Fruit fly (Drosophila melanogaster) whole organism, wandering third instar larva: ENCODE measurements around the gene mid.

ENCODE experiments used
- Abd-B ChIP-seq: fragments of >200 bp; optimal IDR thresholded peaks from 2 replicates; lab custom pipeline; 2017; ENCODE audit warnings: missing biosample characterization, missing genetic modification characterization
- CG32264 ChIP-seq: fragments of 200-800 bp; sonication (Bioruptor generic); optimal IDR thresholded peaks from 2 replicates; lab custom pipeline; 2016; ENCODE audit warnings: missing biosample characterization, missing genetic modification characterization
- CG9705 ChIP-seq: fragments of 200-800 bp; sonication (Bioruptor generic); optimal IDR thresholded peaks from 2 replicates; lab custom pipeline; 2018; ENCODE audit warnings: missing biosample characterization, mild to moderate bottlenecking, missing genetic modification characterization
- CrebA ChIP-seq: fragments of 200-800 bp; sonication (Bioruptor generic); optimal IDR thresholded peaks from 2 replicates; lab custom pipeline; 2016; ENCODE audit warnings: missing biosample characterization, mild to moderate bottlenecking, missing genetic modification characterization, borderline replicate concordance
- Dfd ChIP-seq: fragments of >200 bp; optimal IDR thresholded peaks from 2 replicates; lab custom pipeline; 2017; ENCODE audit warnings: missing biosample characterization, missing genetic modification characterization
- Dif ChIP-seq: fragments of 200-275, 200-300 bp; sonication (Bioruptor generic); optimal IDR thresholded peaks from 2 replicates; lab custom pipeline; 2018; ENCODE audit warnings: missing biosample characterization, missing genetic modification characterization; ENCODE audit not compliant: partially characterized antibody
- GATAd ChIP-seq: sonication (Bioruptor generic); optimal IDR thresholded peaks from 2 replicates; lab custom pipeline; 2016; ENCODE audit warnings: missing biosample characterization, missing genetic modification characterization
- HLH106 ChIP-seq: fragments of 200-800 bp; optimal IDR thresholded peaks from 3 replicates; lab custom pipeline; 2019; ENCODE audit warnings: missing biosample characterization, mild to moderate bottlenecking, missing genetic modification characterization, moderate library complexity
- Hnf4 ChIP-seq: fragments of 200-800 bp; sonication (Bioruptor generic); optimal IDR thresholded peaks from 2 replicates; lab custom pipeline; 2016; ENCODE audit warnings: missing biosample characterization, mild to moderate bottlenecking, missing genetic modification characterization
- Hr78 ChIP-seq: fragments of >200 bp; optimal IDR thresholded peaks from 2 replicates; lab custom pipeline; 2017; ENCODE audit warnings: missing biosample characterization, missing genetic modification characterization
- Hr83 ChIP-seq: fragments of 200-300 bp; sonication (Bioruptor generic); optimal IDR thresholded peaks from 2 replicates; lab custom pipeline; 2016; ENCODE audit warnings: missing biosample characterization, mild to moderate bottlenecking, missing genetic modification characterization, moderate library complexity; ENCODE audit not compliant: poor library complexity, severe bottlenecking
- Jra ChIP-seq: sonication (Bioruptor generic); optimal IDR thresholded peaks from 2 replicates; lab custom pipeline; 2016; ENCODE audit warnings: missing biosample characterization, missing genetic modification characterization
- Mio ChIP-seq: sonication (Bioruptor generic); optimal IDR thresholded peaks from 2 replicates; lab custom pipeline; 2016; ENCODE audit warnings: missing biosample characterization, missing genetic modification characterization
- Myc ChIP-seq: fragments of >200 bp; optimal IDR thresholded peaks from 2 replicates; lab custom pipeline; 2017
- N ChIP-seq: fragments of >200 bp; optimal IDR thresholded peaks from 2 replicates; lab custom pipeline; 2018; ENCODE audit warnings: missing biosample characterization, missing external identifiers, missing genetic modification characterization
- OdsH ChIP-seq: fragments of 200-800 bp; sonication (Bioruptor generic); optimal IDR thresholded peaks from 2 replicates; lab custom pipeline; 2016; ENCODE audit warnings: missing biosample characterization, mild to moderate bottlenecking, missing genetic modification characterization
- Rel ChIP-seq, 2 experiments: fragments of 200-800 bp; sonication (Bioruptor generic) in 1 of 2; optimal IDR thresholded peaks; 2 replicates in 1 of 2; 3 replicates in 1 of 2; lab custom pipeline; 2016 to 2019; ENCODE audit warnings: mild to moderate bottlenecking in 2 of 2, missing biosample characterization in 2 of 2, missing genetic modification characterization in 2 of 2, moderate library complexity in 1 of 2
- Sp1 ChIP-seq: fragments of 200-800 bp; sonication (Bioruptor generic); optimal IDR thresholded peaks from 3 replicates; lab custom pipeline; 2019; ENCODE audit warnings: missing biosample characterization, mild to moderate bottlenecking, missing genetic modification characterization, moderate library complexity
- Vsx2 ChIP-seq: fragments of 200-300, 225-300 bp; sonication (Bioruptor generic); optimal IDR thresholded peaks from 2 replicates; lab custom pipeline; 2018; ENCODE audit warnings: missing biosample characterization, missing genetic modification characterization; ENCODE audit not compliant: partially characterized antibody
- br ChIP-seq: fragments of 200-800 bp; sonication (Bioruptor generic); optimal IDR thresholded peaks from 2 replicates; lab custom pipeline; 2016; ENCODE audit warnings: missing biosample characterization, missing genetic modification characterization
- brk ChIP-seq: fragments of 200-800 bp; sonication (Bioruptor generic); optimal IDR thresholded peaks from 2 replicates; lab custom pipeline; 2016; ENCODE audit warnings: missing biosample characterization, mild to moderate bottlenecking, missing genetic modification characterization
- dl ChIP-seq, 2 experiments: fragments of 175-275, 200-275 bp in 1 of 2; fragments of 200-275 bp in 1 of 2; sonication (Bioruptor generic); optimal IDR thresholded peaks; lab custom pipeline; 2018; ENCODE audit warnings: mild to moderate bottlenecking in 2 of 2, missing biosample characterization in 2 of 2, missing genetic modification characterization in 2 of 2, moderate library complexity in 2 of 2; ENCODE audit not compliant: partially characterized antibody in 2 of 2, insufficient read depth in 1 of 2
- dmrt93B ChIP-seq: fragments of 200-800 bp; sonication (Bioruptor generic); optimal IDR thresholded peaks from 2 replicates; lab custom pipeline; 2018; ENCODE audit warnings: missing biosample characterization, mild to moderate bottlenecking, missing genetic modification characterization
- dsf ChIP-seq: sonication (Bioruptor generic); optimal IDR thresholded peaks from 2 replicates; lab custom pipeline; 2016; ENCODE audit warnings: missing biosample characterization, missing genetic modification characterization, borderline replicate concordance
- ey ChIP-seq: fragments of 200-800 bp; sonication (Bioruptor generic); optimal IDR thresholded peaks from 2 replicates; lab custom pipeline; 2016; ENCODE audit warnings: missing biosample characterization, missing genetic modification characterization
- foxo ChIP-seq, 2 experiments: fragments of 200-800 bp; sonication (Bioruptor generic); optimal IDR thresholded peaks; 2 replicates in 1 of 2; 3 replicates in 1 of 2; lab custom pipeline; 2016 to 2017; ENCODE audit warnings: missing biosample characterization in 2 of 2, missing genetic modification characterization in 2 of 2
- fru ChIP-seq: fragments of 200-800 bp; sonication (Bioruptor generic); optimal IDR thresholded peaks from 3 replicates; lab custom pipeline; 2016; ENCODE audit warnings: missing biosample characterization, mild to moderate bottlenecking, missing genetic modification characterization
- h ChIP-seq: fragments of 200-800 bp; sonication (Bioruptor generic); optimal IDR thresholded peaks from 3 replicates; lab custom pipeline; 2016; ENCODE audit warnings: missing biosample characterization, mild to moderate bottlenecking, missing genetic modification characterization
- jim ChIP-seq: fragments of 175-275, 200-325 bp; sonication (Bioruptor generic); optimal IDR thresholded peaks from 2 replicates; lab custom pipeline; 2016; ENCODE audit warnings: missing biosample characterization, mild to moderate bottlenecking, missing genetic modification characterization
- lola ChIP-seq: fragments of >200 bp; optimal IDR thresholded peaks from 2 replicates; lab custom pipeline; 2017; ENCODE audit warnings: missing biosample characterization, missing genetic modification characterization
- pan ChIP-seq: fragments of >200 bp; optimal IDR thresholded peaks from 2 replicates; lab custom pipeline; 2017
- psq ChIP-seq: fragments of 200-800 bp; sonication (Bioruptor generic); optimal IDR thresholded peaks from 3 replicates; lab custom pipeline; 2017; ENCODE audit warnings: missing biosample characterization, mild to moderate bottlenecking, missing genetic modification characterization, moderate library complexity
- rgr ChIP-seq: fragments of 200-800 bp; sonication (Bioruptor generic); optimal IDR thresholded peaks from 3 replicates; lab custom pipeline; 2016; ENCODE audit warnings: missing biosample characterization, mild to moderate bottlenecking, missing genetic modification characterization
- sage ChIP-seq: fragments of 200-800 bp; sonication (Bioruptor generic); optimal IDR thresholded peaks from 2 replicates; lab custom pipeline; 2016; ENCODE audit warnings: missing biosample characterization, mild to moderate bottlenecking, missing genetic modification characterization
- sv ChIP-seq: fragments of 200-800 bp; sonication (Bioruptor generic); optimal IDR thresholded peaks from 3 replicates; lab custom pipeline; 2016; ENCODE audit warnings: missing biosample characterization, missing genetic modification characterization
- tai ChIP-seq: sonication (Bioruptor generic); optimal IDR thresholded peaks from 2 replicates; lab custom pipeline; 2016; ENCODE audit warnings: missing biosample characterization, missing genetic modification characterization
- usp ChIP-seq: fragments of >200 bp; optimal IDR thresholded peaks from 2 replicates; lab custom pipeline; 2017; ENCODE audit warnings: missing biosample characterization, missing genetic modification characterization
- woc ChIP-seq: sonication (Bioruptor generic); optimal IDR thresholded peaks from 2 replicates; lab custom pipeline; 2016; ENCODE audit warnings: missing biosample characterization, mild to moderate bottlenecking, missing genetic modification characterization

The mid gene

DNA sequence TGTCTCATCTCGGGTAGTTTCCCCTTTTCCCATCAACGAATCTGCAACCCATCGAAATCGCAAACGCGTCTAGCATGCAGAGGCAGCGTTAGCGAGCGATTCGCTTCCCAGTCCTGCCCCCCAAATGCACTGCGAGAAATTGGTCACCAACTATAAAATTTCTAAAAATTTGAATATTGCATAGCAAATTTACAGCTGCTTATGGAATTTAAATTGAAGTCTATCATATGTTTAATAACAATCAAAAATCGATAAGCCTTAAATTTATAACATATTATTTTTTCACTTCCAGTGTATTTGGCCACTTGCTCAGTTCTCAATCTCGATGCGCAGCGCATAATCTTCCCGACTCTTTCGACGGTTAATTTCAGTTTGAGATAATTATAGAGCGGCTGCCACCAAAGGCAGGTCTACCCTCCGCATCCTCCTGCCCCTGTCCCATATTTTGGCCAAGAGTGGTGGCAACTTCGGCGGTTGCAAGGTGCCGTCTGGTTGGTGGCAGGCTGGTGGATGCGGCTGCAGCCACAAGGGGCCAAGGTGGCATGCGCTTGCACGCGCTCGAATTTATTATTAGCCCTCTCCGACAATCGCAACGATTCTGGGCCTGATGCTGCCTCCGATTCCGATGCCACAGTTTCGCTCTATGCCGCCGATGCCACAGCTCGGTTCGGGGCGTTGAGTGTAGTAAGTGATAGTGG, 34.4 kb upstream of the mid start:
- TF ChIP-seq Jra (GFP tag; lab: Kevin White, UChicago) = peak; percentile 45
- TF ChIP-seq Abd-B = no peak
- peak; percentile 77 for TF ChIP-seq fru
- TF ChIP-seq dmrt93B (GFP tag; lab: Kevin White, UChicago) = peak; percentile 36
- peak; percentile 84 for TF ChIP-seq h (GFP tag; lab: Kevin White, UChicago)
- peak; percentile 52 for TF ChIP-seq psq (GFP tag; lab: Kevin White, UChicago)
- TF ChIP-seq br = peak; percentile 63
- TF ChIP-seq HLH106 (tag; lab: Kevin White, UChicago) = peak; percentile 77
- TF ChIP-seq sv (GFP tag; lab: Kevin White, UChicago) = no peak
- no peak for TF ChIP-seq Hr78 (GFP tag; lab: Kevin White, UChicago)
- TF ChIP-seq brk (GFP tag; lab: Kevin White, UChicago) = peak; percentile 69
- TF ChIP-seq ey (GFP tag; lab: Kevin White, UChicago) = peak; percentile 72
- TF ChIP-seq Myc (lab: Kevin White, UChicago) = no peak
- TF ChIP-seq Hr83 (GFP tag; lab: Kevin White, UChicago) = no peak
- TF ChIP-seq dl (GFP tag; optimal IDR thresholded peaks at IDR 0.05; lab: Kevin White, UChicago; ENCODE audit: insufficient read depth in 1 of 2, partially characterized antibody in 2 of 2) = no peak
- peak; percentile 75 for TF ChIP-seq OdsH (GFP tag; lab: Kevin White, UChicago)
- peak; percentile 43 for TF ChIP-seq CG9705
- TF ChIP-seq Hnf4 = peak; percentile 79
- TF ChIP-seq CG32264 (GFP tag; lab: Kevin White, UChicago) = peak; percentile 2
- no peak for TF ChIP-seq CrebA
- TF ChIP-seq dsf (GFP tag; lab: Kevin White, UChicago) = no peak
- TF ChIP-seq usp (GFP tag; lab: Kevin White, UChicago) = no peak
- peak; percentile 74 for TF ChIP-seq rgr (GFP tag; lab: Kevin White, UChicago)
- TF ChIP-seq tai (GFP tag; lab: Kevin White, UChicago) = peak; percentile 35
- no peak for TF ChIP-seq pan
- TF ChIP-seq foxo (GFP tag; optimal IDR thresholded peaks at IDR 0.05; lab: Kevin White, UChicago) = peak in 1 of 2 experiments; percentile 72
- TF ChIP-seq Rel (GFP tag; optimal IDR thresholded peaks at IDR 0.05; lab: Kevin White, UChicago) = no peak
- peak; percentile 21 for TF ChIP-seq Rel (tag; optimal IDR thresholded peaks at IDR 0.05; lab: Kevin White, UChicago)
- TF ChIP-seq Sp1 (GFP tag; lab: Kevin White, UChicago) = peak; percentile 82
- TF ChIP-seq Mio (GFP tag; lab: Kevin White, UChicago) = no peak
- TF ChIP-seq woc = peak; percentile 31
- TF ChIP-seq jim (GFP tag; lab: Kevin White, UChicago) = no peak
- TF ChIP-seq N (GFP tag; lab: Kevin White, UChicago) = no peak
- no peak for TF ChIP-seq Dif (GFP tag; lab: Kevin White, UChicago)
- TF ChIP-seq Dfd (GFP tag; lab: Kevin White, UChicago) = no peak
- TF ChIP-seq lola (GFP tag; lab: Kevin White, UChicago) = no peak
- TF ChIP-seq Vsx2 (GFP tag; lab: Kevin White, UChicago) = peak; percentile 78
- TF ChIP-seq sage (GFP tag; lab: Kevin White, UChicago) = peak; percentile 15
- TF ChIP-seq GATAd (GFP tag; lab: Kevin White, UChicago) = no peak

DNA sequence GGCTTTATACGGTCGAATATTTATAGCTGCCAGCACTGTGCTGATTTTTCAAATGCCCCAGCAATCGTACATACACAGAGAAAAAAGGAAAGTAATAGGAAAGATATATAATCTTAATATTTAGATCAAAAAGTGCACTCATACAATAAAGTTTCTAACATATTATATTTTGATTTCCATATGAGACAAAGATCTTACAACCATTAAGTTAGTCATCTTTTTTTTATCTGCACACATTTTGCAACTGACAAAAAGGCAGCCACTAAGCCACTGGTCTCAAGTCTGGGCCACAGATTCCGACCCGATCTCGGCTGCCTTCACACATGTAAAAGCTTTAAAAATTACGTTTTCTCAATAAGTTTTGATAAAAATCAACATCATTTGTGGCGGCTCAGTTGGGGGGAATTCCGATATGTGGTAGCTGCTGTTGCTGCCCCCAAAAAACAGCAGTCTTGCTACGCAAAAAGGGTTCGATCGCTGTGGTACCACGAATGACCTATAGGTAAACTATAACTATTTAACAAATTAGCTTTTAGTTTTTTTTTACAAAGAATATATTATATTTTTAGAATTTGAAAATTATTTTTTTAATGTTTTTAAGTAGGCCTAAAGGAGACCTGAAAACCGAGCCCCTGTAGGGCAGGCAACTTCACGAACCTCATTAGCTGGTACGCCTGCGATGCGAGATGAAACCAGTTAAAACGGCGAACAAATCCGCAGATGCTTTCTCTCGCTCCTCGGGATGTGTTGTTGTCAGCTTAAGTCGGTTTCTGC, 32.5 kb upstream of the mid start:
- TF ChIP-seq Sp1 (GFP tag; lab: Kevin White, UChicago) (peak; percentile 89), foxo (GFP tag; optimal IDR thresholded peaks at IDR 0.05; lab: Kevin White, UChicago) (peak in 1 of 2 experiments; percentile 75), dl (GFP tag; optimal IDR thresholded peaks at IDR 0.05; lab: Kevin White, UChicago; ENCODE audit: insufficient read depth in 1 of 2, partially characterized antibody in 2 of 2) (no peak), brk (GFP tag; lab: Kevin White, UChicago) (peak; percentile 51), Dif (GFP tag; lab: Kevin White, UChicago) (no peak), Hnf4 (peak; percentile 40), Hr78 (GFP tag; lab: Kevin White, UChicago) (no peak), Jra (GFP tag; lab: Kevin White, UChicago) (peak; percentile 56), br (peak; percentile 45), ey (GFP tag; lab: Kevin White, UChicago) (peak; percentile 58), rgr (GFP tag; lab: Kevin White, UChicago) (peak; percentile 61), lola (GFP tag; lab: Kevin White, UChicago) (no peak), Rel (GFP tag; optimal IDR thresholded peaks at IDR 0.05; lab: Kevin White, UChicago) (no peak), Rel (tag; optimal IDR thresholded peaks at IDR 0.05; lab: Kevin White, UChicago) (no peak), OdsH (GFP tag; lab: Kevin White, UChicago) (peak; percentile 78), HLH106 (tag; lab: Kevin White, UChicago) (peak; percentile 66), fru (peak; percentile 76), dmrt93B (GFP tag; lab: Kevin White, UChicago) (peak; percentile 68), sage (GFP tag; lab: Kevin White, UChicago) (peak; percentile 30), psq (GFP tag; lab: Kevin White, UChicago) (peak; percentile 76), CrebA (no peak), CG9705 (peak; percentile 52), h (GFP tag; lab: Kevin White, UChicago) (peak; percentile 78), tai (GFP tag; lab: Kevin White, UChicago) (peak; percentile 17), woc (peak; percentile 54)
